Worm (Caenorhabditis elegans): ENCODE data around the gene srh-27.

srh-27 gene

ce11 chrII:12444679-12445376 lies 3.5 kb upstream of the srh-27 start, which contains the start of the genes W05H5.1 and pitr-6:
Gene W05H5.1, minus strand, starts transcription at chrII:12444779.
Gene pitr-6, plus strand, starts transcription at chrII:12445326.
- TF ChIP-seq unc-62 (GFP tag; optimal IDR thresholded peaks at IDR 0.05), result no peak

ce11 chrII:12449849-12450248 lies 1.5 kb downstream of the srh-27 start, which contains the start of gene sre-34:
Gene sre-34, plus strand, starts transcription at chrII:12450149.
- no peak for TF ChIP-seq unc-62 (GFP tag; optimal IDR thresholded peaks at IDR 0.05)

ce11 chrII:12452754-12453352 lies 4.5 kb downstream of the srh-27 start, which contains the start of the genes sre-35 and sre-33:
Gene sre-35, minus strand, starts transcription at chrII:12452854.
Gene sre-33, plus strand, starts transcription at chrII:12453302.
- TF ChIP-seq unc-62 (GFP tag; optimal IDR thresholded peaks at IDR 0.05), result no peak

- no peak for TF ChIP-seq unc-62 (GFP tag; optimal IDR thresholded peaks at IDR 0.05)
Measured at ce11 chrII:12456633-12457032, 8.3 kb downstream of the srh-27 start, which contains the start of gene sre-32. Gene sre-32, minus strand, starts transcription at chrII:12456733.

- no peak for TF ChIP-seq unc-62 (GFP tag; optimal IDR thresholded peaks at IDR 0.05)
Measured at ce11 chrII:12457275-12457674, 8.9 kb downstream of the srh-27 start, which contains the start of gene sre-38. Gene sre-38, plus strand, starts transcription at chrII:12457575.

ce11 chrII:12459422-12459821 lies 11.1 kb downstream of the srh-27 start, which contains the start of gene tag-281:
Gene tag-281, plus strand, starts transcription at chrII:12459761.
- TF ChIP-seq unc-62 (GFP tag; optimal IDR thresholded peaks at IDR 0.05), result no peak

- TF ChIP-seq unc-62 (GFP tag; optimal IDR thresholded peaks at IDR 0.05), result no peak
Measured at ce11 chrII:12460602-12461453, 12.5 kb downstream of the srh-27 start, which contains the start of gene tag-280. Gene tag-280, plus strand, starts transcription at chrII:12460652.

ce11 chrII:12462244-12462643 lies 13.9 kb downstream of the srh-27 start, which contains the start of gene F15A4.2:
Gene F15A4.2, plus strand, starts transcription at chrII:12462544.
- TF ChIP-seq unc-62 (GFP tag; optimal IDR thresholded peaks at IDR 0.05), result no peak

- TF ChIP-seq unc-62 (GFP tag; optimal IDR thresholded peaks at IDR 0.05), result no peak
Measured at ce11 chrII:12465557-12465956, 17.2 kb downstream of the srh-27 start, which contains the start of gene sre-37. Gene sre-37, plus strand, starts transcription at chrII:12465857.

ce11 chrII:12467047-12467446 lies 18.7 kb downstream of the srh-27 start, which contains the start of gene srg-16:
Gene srg-16, plus strand, starts transcription at chrII:12467133.
- TF ChIP-seq unc-62 (GFP tag; optimal IDR thresholded peaks at IDR 0.05), result no peak

ce11 chrII:12471138-12471855 lies 23.0 kb downstream of the srh-27 start, which contains the start of the genes F15A4.5 and phat-8:
Gene F15A4.5, minus strand, starts transcription at chrII:12471238.
Gene phat-8, plus strand, starts transcription at chrII:12471805.
- no peak for TF ChIP-seq unc-62 (GFP tag; optimal IDR thresholded peaks at IDR 0.05)

ce11 chrII:12473406-12473805 lies 25.1 kb downstream of the srh-27 start, which contains the start of gene srg-17:
Gene srg-17, plus strand, starts transcription at chrII:12473706.
- TF ChIP-seq unc-62 (GFP tag; optimal IDR thresholded peaks at IDR 0.05), result no peak

ce11 chrII:12480811-12481210 lies 32.5 kb downstream of the srh-27 start, which contains the start of gene arrd-9:
Gene arrd-9, minus strand, starts transcription at chrII:12480911.
- no peak for TF ChIP-seq unc-62 (GFP tag; optimal IDR thresholded peaks at IDR 0.05)

- no peak for TF ChIP-seq unc-62 (GFP tag; optimal IDR thresholded peaks at IDR 0.05)
Measured at ce11 chrII:12481645-12482044, 33.3 kb downstream of the srh-27 start.

ce11 chrII:12482622-12483021 lies 34.3 kb downstream of the srh-27 start, which contains the start of gene fbxb-102:
Gene fbxb-102, plus strand, starts transcription at chrII:12482922.
- TF ChIP-seq unc-62 (GFP tag; optimal IDR thresholded peaks at IDR 0.05), result no peak
